Worm (Caenorhabditis elegans) whole organism, L1 larva: Measurements from ENCODE around the gene F13E9.11.

Experiments used
- ama-1 ChIP-seq: fragments of 150-350 bp; optimal IDR thresholded peaks from 2 replicates; lab custom pipeline; 2014
- egl-27 ChIP-seq, 2 experiments: fragments of 150-350 bp in 1 of 2; sonication (generic microtip); optimal IDR thresholded peaks; 3 replicates each; lab custom pipeline; 2017 to 2018; ENCODE audit warnings: missing biosample characterization in 2 of 2, missing genetic modification characterization in 2 of 2, missing genetic modification reagents in 2 of 2
- jun-1 ChIP-seq: fragments of 150-350 bp; optimal IDR thresholded peaks from 2 replicates; lab custom pipeline; 2014; ENCODE audit warnings: missing biosample characterization, missing genetic modification reagents, missing genetic modification characterization
- lin-39 ChIP-seq: fragments of 150-350 bp; optimal IDR thresholded peaks from 2 replicates; lab custom pipeline; 2014; ENCODE audit warnings: missing biosample characterization, missing genetic modification reagents, missing genetic modification characterization
- nhr-19 ChIP-seq: fragments of 200-800 bp; sonication (Bioruptor generic); conservative IDR thresholded peaks from 2 replicates; pipeline ENCODE4 v1.3.6; 2022; ENCODE audit warnings: missing genetic modification characterization, missing compliant biosample characterization
- skn-1 ChIP-seq: fragments of 150-350 bp; optimal IDR thresholded peaks from 2 replicates; lab custom pipeline; 2014; ENCODE audit warnings: missing biosample characterization, missing genetic modification characterization
- sptf-1 ChIP-seq: fragments of 150-350 bp; optimal IDR thresholded peaks from 2 replicates; lab custom pipeline; 2014; ENCODE audit warnings: missing biosample characterization, missing genetic modification characterization

- TF ChIP-seq sptf-1 (tag; lab: Kevin White, UChicago) (no peak), jun-1 (tag; lab: Kevin White, UChicago) (no peak), egl-27 (tag; optimal IDR thresholded peaks at IDR 0.05; lab: Kevin White, UChicago) (no peak), ama-1 (lab: Kevin White, UChicago) (no peak), nhr-19 (GFP tag; lab: Robert Waterston, UW) (no peak), skn-1 (no peak), lin-39 (tag; lab: Kevin White, UChicago) (no peak)
These were observed 33.5 kb upstream of the F13E9.11 start for ce11 chrIV:10902476-10902875.
